Worm (Caenorhabditis elegans) whole organism, L2 larva: ENCODE data around the gene K09F6.13.

Source experiments
- Y55F3AM.14 ChIP-seq: fragments of 200-800 bp; sonication (Bioruptor generic); optimal IDR thresholded peaks from 2 replicates; lab custom pipeline; 2018; ENCODE audit warnings: mild to moderate bottlenecking, missing genetic modification characterization, missing compliant biosample characterization
- ZK546.5 ChIP-seq: sonication (generic microtip); optimal IDR thresholded peaks from 2 replicates; lab custom pipeline; 2017; ENCODE audit warnings: missing biosample characterization, missing genetic modification characterization
- ceh-16 ChIP-seq: fragments of 150-350 bp; optimal IDR thresholded peaks from 2 replicates; lab custom pipeline; 2014; ENCODE audit warnings: missing biosample characterization, missing genetic modification characterization
- elt-3 ChIP-seq: sonication (generic microtip); optimal IDR thresholded peaks from 2 replicates; lab custom pipeline; 2017; ENCODE audit warnings: missing biosample characterization, missing genetic modification characterization
- lin-11 ChIP-seq: fragments of 150-350 bp; sonication (generic microtip); optimal IDR thresholded peaks from 2 replicates; lab custom pipeline; 2014; ENCODE audit warnings: missing biosample characterization, missing genetic modification characterization, inconsistent platforms, mixed read lengths
- lin-13 ChIP-seq: fragments of 150-350 bp; optimal IDR thresholded peaks from 2 replicates; lab custom pipeline; 2014; ENCODE audit warnings: missing biosample characterization, missing genetic modification reagents, missing genetic modification characterization
- nhr-11 ChIP-seq: fragments of 150-350 bp; optimal IDR thresholded peaks from 2 replicates; lab custom pipeline; 2014; ENCODE audit warnings: missing biosample characterization, missing genetic modification characterization
- nhr-6 ChIP-seq: fragments of 150-350 bp; optimal IDR thresholded peaks from 2 replicates; lab custom pipeline; 2014; ENCODE audit warnings: missing biosample characterization, missing genetic modification characterization
- unc-39 ChIP-seq: fragments of 150-350 bp; optimal IDR thresholded peaks from 2 replicates; lab custom pipeline; 2014; ENCODE audit warnings: missing biosample characterization, missing genetic modification characterization
- zag-1 ChIP-seq: fragments of 150-350 bp; optimal IDR thresholded peaks from 2 replicates; lab custom pipeline; 2014; ENCODE audit warnings: missing biosample characterization, missing genetic modification characterization
- ztf-1 ChIP-seq: fragments of 200-800 bp; sonication (Bioruptor generic); conservative IDR thresholded peaks from 2 replicates; pipeline ENCODE4 v1.3.6; 2022; ENCODE audit warnings: missing genetic modification characterization, missing compliant biosample characterization

DNA sequence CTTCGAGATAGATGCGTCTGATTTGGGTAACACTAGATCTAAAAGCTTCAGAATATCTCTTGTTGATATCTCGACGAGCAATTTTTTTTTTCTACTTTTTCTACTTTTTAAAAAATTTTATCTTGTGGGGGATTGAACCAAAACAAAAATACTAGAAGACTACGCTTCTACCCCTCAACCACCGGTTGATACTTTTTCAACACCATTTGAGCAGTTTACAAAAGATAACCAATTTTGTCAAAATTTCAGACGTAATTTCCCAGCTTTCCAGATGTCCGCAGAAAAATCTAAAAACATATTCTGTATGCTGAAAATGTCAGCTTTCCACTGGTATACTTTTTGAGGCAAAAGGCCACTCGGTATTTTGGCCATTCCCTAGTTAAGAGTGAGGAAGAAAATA is 15.7 kb downstream of the K09F6.13 start:
- no peak for TF ChIP-seq lin-11 (tag; lab: Kevin White, UChicago)
- no peak for TF ChIP-seq ceh-16
- TF ChIP-seq zag-1 (tag; lab: Kevin White, UChicago) = no peak
- no peak for TF ChIP-seq nhr-11 (tag; lab: Kevin White, UChicago)
- no peak for TF ChIP-seq ZK546.5 (tag; lab: Kevin White, UChicago)
- no peak for TF ChIP-seq Y55F3AM.14
- no peak for TF ChIP-seq elt-3 (tag; lab: Kevin White, UChicago)
- TF ChIP-seq ztf-1 (GFP tag; lab: Robert Waterston, UW) = no peak
- TF ChIP-seq lin-13 (GFP tag; lab: Kevin White, UChicago) = no peak
- no peak for TF ChIP-seq nhr-6
- TF ChIP-seq unc-39 (tag; lab: Kevin White, UChicago) = no peak
